Worm (Caenorhabditis elegans): ENCODE data around the gene hecd-1.

hecd-1 gene

DNA sequence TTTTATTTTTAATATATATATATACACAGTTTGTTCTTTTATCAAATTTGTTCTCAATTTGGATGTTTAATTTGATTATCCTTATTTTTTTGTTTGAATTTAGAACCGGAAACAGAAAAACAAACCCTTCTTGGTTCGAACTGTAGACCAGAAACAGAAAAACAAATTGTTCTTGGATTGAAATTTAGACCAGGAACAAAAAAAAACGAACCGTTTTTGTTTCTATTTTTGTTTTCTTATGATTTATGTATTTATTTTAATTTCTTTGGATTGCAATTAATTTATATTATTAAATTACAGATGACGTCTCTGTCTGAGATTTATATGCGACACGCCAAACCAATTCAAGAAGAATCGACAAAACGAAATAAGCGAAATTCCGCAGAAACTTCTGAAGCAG lies 30.8 kb upstream of the hecd-1 start, which contains the start of gene C42D4.19:
Gene C42D4.19, plus strand, starts transcription at position 301 of the 400 bp plus-strand sequence.
- TF ChIP-seq sea-2 (GFP tag; optimal IDR thresholded peaks at IDR 0.05) (no peak), nhr-237 (tag; optimal IDR thresholded peaks at IDR 0.05) (no peak), elt-3 (tag; optimal IDR thresholded peaks at IDR 0.05) (no peak), unc-39 (tag; optimal IDR thresholded peaks at IDR 0.05) (no peak), snpc-4 (tag; optimal IDR thresholded peaks at IDR 0.05) (no peak), nhr-76 (tag; optimal IDR thresholded peaks at IDR 0.05) (no peak), zag-1 (tag; optimal IDR thresholded peaks at IDR 0.05) (no peak), fos-1 (tag; optimal IDR thresholded peaks at IDR 0.05) (no peak), mdl-1 (tag; optimal IDR thresholded peaks at IDR 0.05) (no peak), nhr-25 (tag; optimal IDR thresholded peaks at IDR 0.05) (no peak), ztf-11 (tag; optimal IDR thresholded peaks at IDR 0.05) (no peak), tbx-2 (tag; optimal IDR thresholded peaks at IDR 0.05) (no peak), nhr-67 (tag; optimal IDR thresholded peaks at IDR 0.05) (no peak), ceh-82 (tag; optimal IDR thresholded peaks at IDR 0.05) (no peak), pqm-1 (tag; optimal IDR thresholded peaks at IDR 0.05) (no peak), ceh-9 (tag; optimal IDR thresholded peaks at IDR 0.05) (no peak)

DNA sequence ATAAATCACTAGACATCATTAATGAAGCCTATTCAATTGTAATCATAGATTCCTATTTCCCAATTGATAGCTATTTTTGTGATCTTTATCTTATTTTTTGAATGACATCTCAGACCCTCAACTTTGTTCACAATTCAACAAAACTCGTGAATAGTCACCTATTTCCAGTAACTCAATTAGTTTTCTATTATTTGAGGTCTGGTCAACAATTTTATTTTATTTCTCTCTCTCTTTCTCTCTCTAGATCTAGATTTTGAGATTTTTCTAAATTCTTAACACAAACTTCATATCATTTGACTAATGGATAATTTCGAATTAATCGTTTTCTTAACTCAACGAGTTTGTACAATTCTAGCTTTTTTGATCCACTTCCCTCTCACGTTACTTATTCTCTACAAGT lies 29.0 kb upstream of the hecd-1 start, which contains the start of gene str-1:
Gene str-1, plus strand, starts transcription at position 301 of the 400 bp plus-strand sequence.
- TF ChIP-seq zag-1 (tag; optimal IDR thresholded peaks at IDR 0.05): no peak
- TF ChIP-seq elt-1 (tag; optimal IDR thresholded peaks at IDR 0.05): no peak
- no peak for TF ChIP-seq ceh-9 (tag; optimal IDR thresholded peaks at IDR 0.05)
- no peak for TF ChIP-seq mml-1 (tag; optimal IDR thresholded peaks at IDR 0.05)
- no peak for TF ChIP-seq nfya-1 (tag; optimal IDR thresholded peaks at IDR 0.05; ENCODE audit: insufficient read depth)
- TF ChIP-seq nhr-11 (tag; optimal IDR thresholded peaks at IDR 0.05): no peak
- TF ChIP-seq fos-1 (tag; optimal IDR thresholded peaks at IDR 0.05): no peak
- no peak for TF ChIP-seq elt-3 (tag; optimal IDR thresholded peaks at IDR 0.05)
- TF ChIP-seq nhr-23 (tag; optimal IDR thresholded peaks at IDR 0.05): no peak

DNA sequence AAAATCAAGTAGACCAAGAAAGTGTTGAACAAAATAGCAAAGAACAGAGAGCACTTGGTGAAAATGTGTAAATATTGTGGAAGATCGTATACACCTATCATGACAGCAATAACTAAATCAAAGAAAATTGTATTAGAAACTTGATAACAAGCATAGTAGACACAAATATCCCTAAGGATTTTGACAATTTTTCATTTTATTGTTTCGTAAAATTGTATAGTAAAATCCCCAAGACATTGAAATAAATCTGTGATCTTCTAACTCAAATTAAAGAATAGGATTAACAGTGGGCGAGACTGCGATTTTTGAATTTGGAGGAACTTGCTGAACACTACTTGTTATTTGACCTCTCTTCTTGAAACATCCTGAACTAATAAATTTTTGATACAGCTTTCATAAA lies 26.7 kb upstream of the hecd-1 start, which contains the start of gene str-220:
Gene str-220, minus strand, starts transcription at position 101 of the 400 bp plus-strand sequence.
- TF ChIP-seq ceh-82 (tag; optimal IDR thresholded peaks at IDR 0.05): no peak
- no peak for TF ChIP-seq nhr-76 (tag; optimal IDR thresholded peaks at IDR 0.05)
- TF ChIP-seq elt-2 (tag; optimal IDR thresholded peaks at IDR 0.05): no peak
- TF ChIP-seq unc-62 (GFP tag; optimal IDR thresholded peaks at IDR 0.05): no peak

DNA sequence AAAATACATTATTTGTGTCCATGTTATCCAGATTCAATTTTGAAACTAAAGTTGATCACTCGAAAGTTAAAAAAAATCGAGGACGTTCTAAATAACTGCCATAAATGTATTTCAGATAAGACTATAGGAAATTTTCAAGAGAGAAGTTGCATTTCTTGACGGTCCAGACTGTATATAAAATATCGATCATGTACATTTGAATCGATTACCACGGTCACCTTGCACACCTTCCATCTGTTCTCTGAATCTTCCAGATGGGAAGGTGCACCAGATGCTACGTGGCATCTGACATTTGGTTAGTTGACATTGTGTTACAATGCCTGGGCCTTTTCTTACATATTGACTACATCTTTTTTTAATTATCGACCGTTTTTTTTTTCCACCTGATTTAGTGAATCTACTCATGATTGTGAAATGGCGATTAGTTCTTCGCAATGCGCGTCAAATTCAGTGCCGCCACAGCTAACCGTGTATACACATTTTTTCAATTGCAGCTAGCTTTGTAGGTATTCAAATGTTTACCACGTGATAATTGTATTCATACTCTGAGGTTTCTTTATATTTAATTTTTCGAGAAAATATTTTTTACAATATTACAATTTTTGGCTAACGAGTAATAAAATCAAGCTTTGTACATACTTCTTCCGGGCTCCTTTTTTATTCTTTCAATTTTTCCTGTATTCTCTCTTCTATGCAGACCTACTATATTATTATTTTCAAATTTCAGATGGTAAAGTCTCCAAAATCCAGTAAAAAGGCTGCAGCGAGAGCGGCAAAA lies 23.7 kb upstream of the hecd-1 start, which contains the start of gene skr-16:
Gene skr-16, plus strand, starts transcription at position 728 of the 778 bp plus-strand sequence.
- peak; percentile 44 for TF ChIP-seq hmg-11 (tag; optimal IDR thresholded peaks at IDR 0.05)
- no peak for TF ChIP-seq unc-62 (GFP tag; optimal IDR thresholded peaks at IDR 0.05)
- peak; percentile 3 for TF ChIP-seq pqm-1 (tag; optimal IDR thresholded peaks at IDR 0.05)
- no peak for TF ChIP-seq nfya-1 (tag; optimal IDR thresholded peaks at IDR 0.05; ENCODE audit: insufficient read depth)
- TF ChIP-seq elt-2 (tag; optimal IDR thresholded peaks at IDR 0.05): peak; percentile 12
- no peak for TF ChIP-seq nhr-28 (tag; optimal IDR thresholded peaks at IDR 0.05)
- no peak for TF ChIP-seq nhr-76 (tag; optimal IDR thresholded peaks at IDR 0.05)

DNA sequence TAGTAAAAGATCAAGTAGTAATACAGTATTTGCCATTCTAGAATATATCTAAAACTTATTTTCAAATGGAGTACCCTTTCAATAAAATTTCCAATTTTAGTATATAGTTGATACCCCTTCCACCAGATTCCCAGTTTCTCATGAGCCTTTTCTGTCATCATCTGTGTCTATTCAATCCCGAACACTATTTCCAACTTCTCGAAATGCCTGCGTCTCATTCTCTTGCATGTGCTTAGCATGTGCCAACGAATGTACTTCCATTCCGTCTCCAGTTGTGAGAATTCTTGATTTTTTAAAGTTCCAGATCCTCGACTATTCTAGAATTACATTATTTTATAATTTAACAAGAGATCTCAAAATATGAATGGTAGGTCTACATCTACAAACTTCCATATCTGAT lies 22.0 kb upstream of the hecd-1 start, which contains the start of gene C42D4.18:
Gene C42D4.18, plus strand, starts transcription at position 231 of the 400 bp plus-strand sequence.
- TF ChIP-seq nhr-12 (tag; optimal IDR thresholded peaks at IDR 0.05) (no peak), eor-1 (tag; optimal IDR thresholded peaks at IDR 0.05) (no peak), R02D3.7 (tag; optimal IDR thresholded peaks at IDR 0.05) (no peak), fos-1 (tag; optimal IDR thresholded peaks at IDR 0.05) (no peak), hmg-11 (tag; optimal IDR thresholded peaks at IDR 0.05) (peak; percentile 36), ceh-16 (tag; optimal IDR thresholded peaks at IDR 0.05) (no peak), skn-1 (tag; optimal IDR thresholded peaks at IDR 0.05) (no peak), fkh-2 (tag; optimal IDR thresholded peaks at IDR 0.05) (no peak), mml-1 (tag; optimal IDR thresholded peaks at IDR 0.05) (peak; percentile 51), egl-27 (tag; optimal IDR thresholded peaks at IDR 0.05) (no peak), lin-15B (tag; optimal IDR thresholded peaks at IDR 0.05) (peak; percentile 4), pqm-1 (tag; optimal IDR thresholded peaks at IDR 0.05) (no peak), zag-1 (tag; optimal IDR thresholded peaks at IDR 0.05) (no peak), nhr-77 (tag; optimal IDR thresholded peaks at IDR 0.05) (no peak), nfya-1 (tag; optimal IDR thresholded peaks at IDR 0.05; ENCODE audit: insufficient read depth) (peak; percentile 43), ceh-9 (tag; optimal IDR thresholded peaks at IDR 0.05) (no peak), nhr-23 (tag; optimal IDR thresholded peaks at IDR 0.05) (no peak), ztf-4 (tag; optimal IDR thresholded peaks at IDR 0.05) (no peak)

All from whole organism, L3 larva.